Worm (Caenorhabditis elegans): ENCODE data around the gene adh-1.
A peak's percentile ranks its signal among the peaks of the same experiment; 100 is the strongest.

adh-1 gene

DNA sequence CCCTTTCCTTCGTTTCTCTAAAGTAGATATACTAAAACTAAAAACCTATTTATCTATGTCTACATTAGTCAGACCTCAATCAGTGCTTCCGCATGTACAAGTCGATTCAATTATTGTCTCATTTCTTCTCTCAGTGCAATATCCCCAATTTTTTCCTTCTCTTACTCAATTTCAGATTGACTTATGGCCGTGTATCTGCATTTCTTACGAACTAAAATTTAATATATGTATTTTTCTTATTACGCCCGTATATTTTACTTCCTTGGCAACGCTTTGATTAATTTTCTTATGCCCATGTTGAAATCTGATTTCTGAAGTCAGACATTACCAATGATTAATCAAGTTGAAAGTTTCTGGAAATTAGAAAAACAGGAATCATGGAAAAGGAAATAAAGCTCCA, 33.1 kb upstream of the adh-1 start:
- TF ChIP-seq nhr-76 (tag; optimal IDR thresholded peaks at IDR 0.05) (no peak), ces-1 (GFP tag; optimal IDR thresholded peaks at IDR 0.05) (peak; percentile 95), zip-8 (tag; optimal IDR thresholded peaks at IDR 0.05) (no peak)

- no peak for TF ChIP-seq elt-1 (tag; optimal IDR thresholded peaks at IDR 0.05; ENCODE audit: borderline replicate concordance, insufficient read depth)
- no peak for TF ChIP-seq M03D4.4 (tag; optimal IDR thresholded peaks at IDR 0.05)
- TF ChIP-seq ham-2 (GFP tag; optimal IDR thresholded peaks at IDR 0.05) = no peak
- TF ChIP-seq ceh-43 (GFP tag; optimal IDR thresholded peaks at IDR 0.05) = no peak
- TF ChIP-seq mep-1 (tag; optimal IDR thresholded peaks at IDR 0.05) = no peak
- TF ChIP-seq blmp-1 (tag; optimal IDR thresholded peaks at IDR 0.05) = no peak
- TF ChIP-seq nhr-76 (tag; optimal IDR thresholded peaks at IDR 0.05) = no peak
- no peak for TF ChIP-seq lsy-2 (tag; optimal IDR thresholded peaks at IDR 0.05)
- no peak for TF ChIP-seq nhr-237 (tag; optimal IDR thresholded peaks at IDR 0.05)
- no peak for TF ChIP-seq drap-1 (GFP tag; optimal IDR thresholded peaks at IDR 0.05)
- no peak for TF ChIP-seq bed-3 (GFP tag; optimal IDR thresholded peaks at IDR 0.05)
- TF ChIP-seq ces-1 (GFP tag; optimal IDR thresholded peaks at IDR 0.05) = no peak
- no peak for TF ChIP-seq tbx-8 (GFP tag; optimal IDR thresholded peaks at IDR 0.05)
- TF ChIP-seq nhr-12 (tag; optimal IDR thresholded peaks at IDR 0.05) = no peak
- no peak for TF ChIP-seq lin-32 (GFP tag; optimal IDR thresholded peaks at IDR 0.05)
- no peak for TF ChIP-seq mls-2 (tag; optimal IDR thresholded peaks at IDR 0.05)
- TF ChIP-seq lin-13 (tag; optimal IDR thresholded peaks at IDR 0.05) = no peak
- no peak for TF ChIP-seq sem-2 (GFP tag; optimal IDR thresholded peaks at IDR 0.05)
- TF ChIP-seq ceh-83 (GFP tag; optimal IDR thresholded peaks at IDR 0.05) = no peak
- no peak for TF ChIP-seq pha-4 (tag; optimal IDR thresholded peaks at IDR 0.05)
Observed at ce11 chrV:11856022-11856421, 32.0 kb upstream of the adh-1 start.

DNA sequence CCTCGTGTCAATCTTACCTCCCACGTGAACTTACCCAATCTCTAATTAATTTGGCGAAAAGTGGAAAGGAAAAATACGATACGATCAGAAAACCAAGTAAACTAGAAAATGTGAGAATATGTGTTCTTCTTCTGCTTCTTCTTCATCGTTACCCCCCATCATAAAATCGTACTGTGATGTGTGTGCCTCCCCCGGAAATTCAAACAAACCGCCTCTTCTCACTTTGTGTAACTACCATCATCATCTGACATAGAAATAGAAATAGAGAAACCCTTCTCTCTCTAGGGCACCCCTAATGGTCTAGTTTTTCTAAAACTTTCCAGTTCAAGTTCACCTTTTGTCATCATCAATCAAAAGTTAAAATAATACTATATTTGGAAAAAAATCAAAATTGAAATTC, 30.3 kb upstream of the adh-1 start:
- no peak for TF ChIP-seq zip-8 (tag; optimal IDR thresholded peaks at IDR 0.05)
- TF ChIP-seq nhr-2 (tag; optimal IDR thresholded peaks at IDR 0.05) = no peak
- TF ChIP-seq sem-2 (GFP tag; optimal IDR thresholded peaks at IDR 0.05) = no peak
- no peak for TF ChIP-seq tbx-8 (GFP tag; optimal IDR thresholded peaks at IDR 0.05)
- TF ChIP-seq ceh-39 (tag; optimal IDR thresholded peaks at IDR 0.05) = no peak
- no peak for TF ChIP-seq lin-32 (GFP tag; optimal IDR thresholded peaks at IDR 0.05)
- no peak for TF ChIP-seq hlh-1 (tag; optimal IDR thresholded peaks at IDR 0.05)
- no peak for TF ChIP-seq elt-1 (tag; optimal IDR thresholded peaks at IDR 0.05; ENCODE audit: borderline replicate concordance, insufficient read depth)
- no peak for TF ChIP-seq sptf-1 (tag; optimal IDR thresholded peaks at IDR 0.05)
- TF ChIP-seq lin-13 (tag; optimal IDR thresholded peaks at IDR 0.05) = no peak
- TF ChIP-seq nhr-28 (tag; optimal IDR thresholded peaks at IDR 0.05) = no peak
- TF ChIP-seq cnd-1 (tag; optimal IDR thresholded peaks at IDR 0.05) = no peak
- TF ChIP-seq blmp-1 (tag; optimal IDR thresholded peaks at IDR 0.05) = no peak
- no peak for TF ChIP-seq nhr-76 (tag; optimal IDR thresholded peaks at IDR 0.05)
- no peak for TF ChIP-seq nhr-12 (tag; optimal IDR thresholded peaks at IDR 0.05)
- TF ChIP-seq ceh-83 (GFP tag; optimal IDR thresholded peaks at IDR 0.05) = no peak
- TF ChIP-seq snpc-4 (tag; optimal IDR thresholded peaks at IDR 0.05) = no peak
- TF ChIP-seq drap-1 (GFP tag; optimal IDR thresholded peaks at IDR 0.05) = no peak
- no peak for TF ChIP-seq nhr-237 (tag; optimal IDR thresholded peaks at IDR 0.05)

DNA sequence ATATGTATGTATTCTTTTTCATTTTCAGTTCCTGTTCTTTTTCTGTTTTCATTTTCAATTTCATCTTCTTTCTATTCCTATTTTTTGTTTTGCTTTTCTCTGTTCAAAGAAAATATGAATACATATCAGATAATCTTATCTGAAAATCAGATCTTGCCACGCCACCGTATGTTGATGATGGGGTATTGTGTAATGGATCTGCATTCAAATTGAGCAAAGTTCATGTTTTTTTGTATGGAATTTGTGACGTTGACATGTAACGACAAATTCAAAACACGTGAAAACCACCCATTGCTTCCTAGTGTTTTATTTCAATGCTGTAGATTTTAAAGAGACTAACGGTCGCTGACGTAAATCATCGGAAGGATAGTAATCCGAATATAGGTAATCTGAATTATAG, 29.7 kb upstream of the adh-1 start:
- TF ChIP-seq elt-1 (tag; optimal IDR thresholded peaks at IDR 0.05; ENCODE audit: borderline replicate concordance, insufficient read depth) (peak; percentile 77), pha-4 (tag; optimal IDR thresholded peaks at IDR 0.05) (no peak)

ce11 chrV:11859082-11859858, 28.8 kb upstream of the adh-1 start:
- TF ChIP-seq lin-13 (tag; optimal IDR thresholded peaks at IDR 0.05) (no peak), drap-1 (GFP tag; optimal IDR thresholded peaks at IDR 0.05) (no peak), nhr-237 (tag; optimal IDR thresholded peaks at IDR 0.05) (no peak), M03D4.4 (tag; optimal IDR thresholded peaks at IDR 0.05) (no peak), ceh-83 (GFP tag; optimal IDR thresholded peaks at IDR 0.05) (no peak), sem-2 (GFP tag; optimal IDR thresholded peaks at IDR 0.05) (no peak), cnd-1 (tag; optimal IDR thresholded peaks at IDR 0.05) (no peak), mep-1 (tag; optimal IDR thresholded peaks at IDR 0.05) (no peak), flh-1 (GFP tag; optimal IDR thresholded peaks at IDR 0.05) (no peak), mls-2 (tag; optimal IDR thresholded peaks at IDR 0.05) (no peak), elt-1 (tag; optimal IDR thresholded peaks at IDR 0.05; ENCODE audit: borderline replicate concordance, insufficient read depth) (no peak), ceh-39 (tag; optimal IDR thresholded peaks at IDR 0.05) (no peak), lsy-2 (tag; optimal IDR thresholded peaks at IDR 0.05) (no peak), zip-8 (tag; optimal IDR thresholded peaks at IDR 0.05) (no peak), blmp-1 (tag; optimal IDR thresholded peaks at IDR 0.05) (no peak), tbx-8 (GFP tag; optimal IDR thresholded peaks at IDR 0.05) (no peak), lin-32 (GFP tag; optimal IDR thresholded peaks at IDR 0.05) (no peak), pha-4 (tag; optimal IDR thresholded peaks at IDR 0.05) (no peak), ham-2 (GFP tag; optimal IDR thresholded peaks at IDR 0.05) (no peak)

Data from whole organism, mixed stage, embryonic.